Fruit fly (Drosophila melanogaster): ENCODE measurements around the gene Mgat2.

The Mgat2 gene

dm6 chr3R:30014480-30014879 is 7.5 kb downstream of the Mgat2 start:
- TF ChIP-seq CTCF (optimal IDR thresholded peaks at IDR 0.05) = no peak
- TF ChIP-seq CG8478 (optimal IDR thresholded peaks at IDR 0.05) = no peak

dm6 chr3R:30013909-30014308 is 8.1 kb downstream of the Mgat2 start:
- TF ChIP-seq CTCF (optimal IDR thresholded peaks at IDR 0.05) (no peak), CG8478 (optimal IDR thresholded peaks at IDR 0.05) (no peak)

dm6 chr3R:30012602-30013489 is 9.2 kb downstream of the Mgat2 start:
- TF ChIP-seq CTCF (optimal IDR thresholded peaks at IDR 0.05) = no peak
- TF ChIP-seq CG8478 (optimal IDR thresholded peaks at IDR 0.05) = no peak

- TF ChIP-seq CTCF (optimal IDR thresholded peaks at IDR 0.05) (no peak), CG8478 (optimal IDR thresholded peaks at IDR 0.05) (no peak)
Observed at dm6 chr3R:30009173-30009572, 12.8 kb downstream of the Mgat2 start, which contains the start of gene CG7912. CG7912 (minus strand) TSS chr3R:30009189.

dm6 chr3R:30005332-30005979 is 16.6 kb downstream of the Mgat2 start:
- TF ChIP-seq CTCF (optimal IDR thresholded peaks at IDR 0.05) (no peak), CG8478 (optimal IDR thresholded peaks at IDR 0.05) (no peak)

dm6 chr3R:30004648-30005047 is 17.4 kb downstream of the Mgat2 start, which contains the start of the genes Nlp and Nph:
Nlp (plus strand) TSS chr3R:30004785.
Nph (minus strand) TSS chr3R:30004861.
- TF ChIP-seq CG8478 (optimal IDR thresholded peaks at IDR 0.05) = no peak
- TF ChIP-seq CTCF (optimal IDR thresholded peaks at IDR 0.05) = peak in 1 of 2 experiments; percentile 2

dm6 chr3R:30000286-30000685 is 21.7 kb downstream of the Mgat2 start, which contains the start of gene Tace:
Tace (plus strand) TSS chr3R:30000530.
- TF ChIP-seq CG8478 (optimal IDR thresholded peaks at IDR 0.05) (no peak), CTCF (optimal IDR thresholded peaks at IDR 0.05) (peak in 1 of 2 experiments; percentile 21)

dm6 chr3R:29999495-29999894 is 22.5 kb downstream of the Mgat2 start, which contains the start of gene CG34298:
CG34298 (plus strand) TSS chr3R:29999795.
- TF ChIP-seq CG8478 (optimal IDR thresholded peaks at IDR 0.05) (no peak), CTCF (optimal IDR thresholded peaks at IDR 0.05) (no peak)

dm6 chr3R:29997607-29998236 is 24.3 kb downstream of the Mgat2 start, which contains the start of the genes CG15525 and CG11504:
CG15525 (minus strand) TSS chr3R:29997676.
CG11504 (plus strand) TSS chr3R:29997900.
- TF ChIP-seq CTCF (optimal IDR thresholded peaks at IDR 0.05) (no peak), CG8478 (optimal IDR thresholded peaks at IDR 0.05) (no peak)

dm6 chr3R:29995035-29995434 is 27.0 kb downstream of the Mgat2 start, which contains the start of the genes CG7903 and Sas-6:
CG7903 (minus strand) TSS chr3R:29995231.
Sas-6 (plus strand) TSS chr3R:29995357.
- TF ChIP-seq CG8478 (optimal IDR thresholded peaks at IDR 0.05) (no peak), CTCF (optimal IDR thresholded peaks at IDR 0.05) (no peak)

dm6 chr3R:29993134-29993533 is 28.9 kb downstream of the Mgat2 start, which contains the start of gene Acph-1:
Acph-1 (minus strand) TSS chr3R:29993411.
- TF ChIP-seq CG8478 (optimal IDR thresholded peaks at IDR 0.05) = no peak
- no peak for TF ChIP-seq CTCF (optimal IDR thresholded peaks at IDR 0.05)

dm6 chr3R:29990681-29991080 is 31.3 kb downstream of the Mgat2 start:
- TF ChIP-seq CG8478 (optimal IDR thresholded peaks at IDR 0.05) (no peak), CTCF (optimal IDR thresholded peaks at IDR 0.05) (no peak)

- no peak for TF ChIP-seq CTCF (optimal IDR thresholded peaks at IDR 0.05)
- no peak for TF ChIP-seq CG8478 (optimal IDR thresholded peaks at IDR 0.05)
Observed at dm6 chr3R:29985219-29985618, 36.8 kb downstream of the Mgat2 start.

- TF ChIP-seq CG8478 (optimal IDR thresholded peaks at IDR 0.05) = no peak
- no peak for TF ChIP-seq CTCF (optimal IDR thresholded peaks at IDR 0.05)
Observed at dm6 chr3R:29983886-29984285, 38.1 kb downstream of the Mgat2 start.

dm6 chr3R:29983073-29983544 is 38.9 kb downstream of the Mgat2 start, which contains the start of gene CG7896:
CG7896 (plus strand) TSS chr3R:29983426.
- no peak for TF ChIP-seq CG8478 (optimal IDR thresholded peaks at IDR 0.05)
- no peak for TF ChIP-seq CTCF (optimal IDR thresholded peaks at IDR 0.05)

Data from S2 (cell line).